Worm (Caenorhabditis elegans): Measurements from ENCODE around the gene ZK616.65.

Gene ZK616.65

DNA sequence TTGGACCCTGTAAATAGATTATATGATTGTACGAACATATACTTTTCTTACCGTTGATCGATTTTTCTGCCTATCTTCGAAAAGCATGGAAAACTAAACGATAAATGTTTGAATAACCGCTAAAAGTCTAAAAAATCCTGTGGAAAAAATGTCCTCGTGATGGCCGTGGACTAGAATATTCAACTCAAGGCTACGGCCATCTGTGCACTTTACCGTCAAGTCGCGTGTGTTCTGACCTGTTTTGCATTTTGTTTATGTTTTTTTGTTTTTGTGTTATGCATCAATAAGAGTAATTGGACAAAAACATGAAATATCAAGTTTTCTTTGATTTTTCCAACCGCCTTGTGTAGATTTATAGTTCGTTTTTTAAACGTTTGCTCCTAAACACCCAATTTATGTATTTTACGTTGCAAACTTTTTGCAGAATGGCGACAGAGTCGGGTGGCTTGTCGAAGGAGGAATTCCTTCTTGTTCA lies 46.8 kb downstream of the ZK616.65 start, which contains the start of the genes hda-6 and F41H10.4:
Gene hda-6 (minus strand): TSS at position 172 of the 475 bp plus-strand sequence.
Gene F41H10.4 (plus strand): TSS at position 425 of the 475 bp plus-strand sequence.
- TF ChIP-seq dao-5 (tag; optimal IDR thresholded peaks at IDR 0.05) (no peak), W03F9.2 (tag; optimal IDR thresholded peaks at IDR 0.05) (peak; percentile 94)

DNA sequence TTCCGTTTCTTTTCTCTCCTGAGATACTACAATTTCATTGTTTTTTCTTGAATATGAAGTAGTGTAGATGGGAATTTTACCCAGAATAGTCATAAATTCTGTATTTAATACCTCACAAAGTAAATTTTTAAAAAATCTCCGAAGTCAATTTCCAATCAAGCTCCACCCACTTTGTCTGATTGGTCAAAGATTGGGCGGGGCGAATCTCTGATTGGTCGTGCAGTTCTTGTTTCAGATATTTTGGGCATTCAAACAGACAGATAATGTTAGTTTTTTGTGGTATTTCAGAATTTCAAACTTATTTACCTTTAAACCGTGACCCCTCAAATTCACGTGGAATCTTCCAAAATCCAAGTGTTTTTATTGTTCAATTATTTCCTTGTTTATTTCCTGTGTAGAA lies 50.5 kb downstream of the ZK616.65 start, which contains the start of gene F41H10.5:
Gene F41H10.5 (plus strand): TSS at position 375 of the 400 bp plus-strand sequence.
- TF ChIP-seq dao-5 (tag; optimal IDR thresholded peaks at IDR 0.05) (no peak), W03F9.2 (tag; optimal IDR thresholded peaks at IDR 0.05) (no peak), him-1 (tag; optimal IDR thresholded peaks at IDR 0.05) (no peak)
